Fruit fly (Drosophila melanogaster) whole organism, wandering third instar larva: ENCODE data around the gene PolrMT.

Source experiments
- CG32264 ChIP-seq: fragments of 200-800 bp; sonication (Bioruptor generic); optimal IDR thresholded peaks from 2 replicates; lab custom pipeline; 2016; ENCODE audit warnings: missing biosample characterization, missing genetic modification characterization
- Dfd ChIP-seq: fragments of >200 bp; optimal IDR thresholded peaks from 2 replicates; lab custom pipeline; 2017; ENCODE audit warnings: missing biosample characterization, missing genetic modification characterization
- GATAd ChIP-seq: sonication (Bioruptor generic); optimal IDR thresholded peaks from 2 replicates; lab custom pipeline; 2016; ENCODE audit warnings: missing biosample characterization, missing genetic modification characterization
- Hr78 ChIP-seq: fragments of >200 bp; optimal IDR thresholded peaks from 2 replicates; lab custom pipeline; 2017; ENCODE audit warnings: missing biosample characterization, missing genetic modification characterization
- Mio ChIP-seq: sonication (Bioruptor generic); optimal IDR thresholded peaks from 2 replicates; lab custom pipeline; 2016; ENCODE audit warnings: missing biosample characterization, missing genetic modification characterization
- Myc ChIP-seq: fragments of >200 bp; optimal IDR thresholded peaks from 2 replicates; lab custom pipeline; 2017
- OdsH ChIP-seq: fragments of 200-800 bp; sonication (Bioruptor generic); optimal IDR thresholded peaks from 2 replicates; lab custom pipeline; 2016; ENCODE audit warnings: missing biosample characterization, mild to moderate bottlenecking, missing genetic modification characterization
- Vsx2 ChIP-seq: fragments of 200-300, 225-300 bp; sonication (Bioruptor generic); optimal IDR thresholded peaks from 2 replicates; lab custom pipeline; 2018; ENCODE audit warnings: missing biosample characterization, missing genetic modification characterization; ENCODE audit not compliant: partially characterized antibody
- dmrt93B ChIP-seq: fragments of 200-800 bp; sonication (Bioruptor generic); optimal IDR thresholded peaks from 2 replicates; lab custom pipeline; 2018; ENCODE audit warnings: missing biosample characterization, mild to moderate bottlenecking, missing genetic modification characterization
- fru ChIP-seq: fragments of 200-800 bp; sonication (Bioruptor generic); optimal IDR thresholded peaks from 3 replicates; lab custom pipeline; 2016; ENCODE audit warnings: missing biosample characterization, mild to moderate bottlenecking, missing genetic modification characterization
- psq ChIP-seq: fragments of 200-800 bp; sonication (Bioruptor generic); optimal IDR thresholded peaks from 3 replicates; lab custom pipeline; 2017; ENCODE audit warnings: missing biosample characterization, mild to moderate bottlenecking, missing genetic modification characterization, moderate library complexity
- sage ChIP-seq: fragments of 200-800 bp; sonication (Bioruptor generic); optimal IDR thresholded peaks from 2 replicates; lab custom pipeline; 2016; ENCODE audit warnings: missing biosample characterization, mild to moderate bottlenecking, missing genetic modification characterization
- usp ChIP-seq: fragments of >200 bp; optimal IDR thresholded peaks from 2 replicates; lab custom pipeline; 2017; ENCODE audit warnings: missing biosample characterization, missing genetic modification characterization
- woc ChIP-seq: sonication (Bioruptor generic); optimal IDR thresholded peaks from 2 replicates; lab custom pipeline; 2016; ENCODE audit warnings: missing biosample characterization, mild to moderate bottlenecking, missing genetic modification characterization

DNA sequence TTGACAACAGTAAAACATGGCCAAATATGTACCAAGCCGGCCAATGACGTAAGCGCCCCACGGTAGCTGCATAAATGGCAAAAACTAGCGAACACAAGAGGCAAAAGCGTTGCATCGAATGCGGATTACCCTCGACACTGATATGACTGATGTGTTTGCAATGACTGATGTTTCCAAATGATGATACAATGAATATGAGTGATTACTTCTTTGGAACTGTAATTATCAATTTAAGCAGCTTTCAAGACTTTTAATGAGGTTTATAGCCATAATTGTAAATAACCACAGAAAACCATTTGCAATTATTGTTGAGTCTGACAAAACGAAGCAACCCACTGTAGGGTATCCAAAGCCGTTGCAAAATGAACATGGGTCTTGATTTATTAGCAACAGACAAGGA lies 34.6 kb downstream of the PolrMT start:
- no peak for TF ChIP-seq usp (GFP tag; lab: Kevin White, UChicago)
- TF ChIP-seq dmrt93B (GFP tag; lab: Kevin White, UChicago) = no peak
- no peak for TF ChIP-seq fru
- TF ChIP-seq Hr78 (GFP tag; lab: Kevin White, UChicago) = no peak
- no peak for TF ChIP-seq Mio
- TF ChIP-seq OdsH (GFP tag; lab: Kevin White, UChicago) = no peak
- no peak for TF ChIP-seq GATAd (GFP tag; lab: Kevin White, UChicago)
- TF ChIP-seq sage (GFP tag; lab: Kevin White, UChicago) = no peak
- TF ChIP-seq CG32264 = no peak
- no peak for TF ChIP-seq Myc (lab: Kevin White, UChicago)
- no peak for TF ChIP-seq woc
- no peak for TF ChIP-seq Dfd (GFP tag; lab: Kevin White, UChicago)
- no peak for TF ChIP-seq Vsx2 (GFP tag; lab: Kevin White, UChicago)
- no peak for TF ChIP-seq psq (GFP tag; lab: Kevin White, UChicago)
